Fruit fly (Drosophila melanogaster): ENCODE measurements around the gene CG14818.

Gene CG14818

dm6 chrX:1830396-1831218 is 49.0 kb downstream of the CG14818 start (continued):
- TF ChIP-seq Dfd (GFP tag; optimal IDR thresholded peaks at IDR 0.05) = no peak

Measured in whole organism, wandering third instar larva.